Worm (Caenorhabditis elegans): Measurements from ENCODE around the gene C08B6.10.

Gene C08B6.10

DNA sequence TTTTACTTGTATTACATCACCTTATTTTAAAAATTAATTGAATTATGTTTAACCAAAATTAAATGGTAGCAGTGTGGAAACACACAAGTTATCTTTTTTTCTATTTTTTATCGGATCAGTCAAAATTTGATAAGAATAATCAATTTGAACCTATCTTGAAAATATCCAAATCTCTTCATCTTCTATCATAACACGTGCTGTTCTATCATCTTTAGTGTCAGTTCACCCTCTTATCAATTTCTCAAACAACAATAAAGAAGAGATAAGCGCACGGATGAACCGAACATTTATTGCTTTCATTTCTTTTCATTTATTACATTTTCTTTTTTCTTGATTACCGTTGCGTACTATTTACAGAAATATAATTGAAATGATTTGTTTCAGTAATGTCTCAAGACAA is 38.2 kb upstream of the C08B6.10 start, which contains the start of gene R04B5.5:
R04B5.5 (plus strand) TSS at position 378 of the 400 bp plus-strand sequence.
- TF ChIP-seq snpc-1.3 (tag; optimal IDR thresholded peaks at IDR 0.05; ENCODE audit: insufficient read depth) (no peak), Y56A3A.18 (GFP tag; IDR thresholded peaks at IDR 0.05) (no peak), lsl-1 (GFP tag; optimal IDR thresholded peaks at IDR 0.05) (no peak), nhr-80 (tag; optimal IDR thresholded peaks at IDR 0.05) (peak; percentile 58), lin-40 (tag; optimal IDR thresholded peaks at IDR 0.05) (peak; percentile 33), dox-1 (GFP tag; IDR thresholded peaks at IDR 0.05) (no peak), C17E4.6 (GFP tag; IDR thresholded peaks at IDR 0.05) (no peak), ama-1 (optimal IDR thresholded peaks at IDR 0.05) (no peak), ama-1 (GFP tag; optimal IDR thresholded peaks at IDR 0.05) (no peak), unc-130 (GFP tag; optimal IDR thresholded peaks at IDR 0.05) (no peak), ztf-6 (GFP tag; IDR thresholded peaks at IDR 0.05) (no peak), F22D6.2 (tag; optimal IDR thresholded peaks at IDR 0.05) (no peak), T26A5.8 (tag; optimal IDR thresholded peaks at IDR 0.05) (no peak), ztf-3 (GFP tag; optimal IDR thresholded peaks at IDR 0.05) (no peak), ceh-27 (GFP tag; optimal IDR thresholded peaks at IDR 0.05) (no peak)

DNA sequence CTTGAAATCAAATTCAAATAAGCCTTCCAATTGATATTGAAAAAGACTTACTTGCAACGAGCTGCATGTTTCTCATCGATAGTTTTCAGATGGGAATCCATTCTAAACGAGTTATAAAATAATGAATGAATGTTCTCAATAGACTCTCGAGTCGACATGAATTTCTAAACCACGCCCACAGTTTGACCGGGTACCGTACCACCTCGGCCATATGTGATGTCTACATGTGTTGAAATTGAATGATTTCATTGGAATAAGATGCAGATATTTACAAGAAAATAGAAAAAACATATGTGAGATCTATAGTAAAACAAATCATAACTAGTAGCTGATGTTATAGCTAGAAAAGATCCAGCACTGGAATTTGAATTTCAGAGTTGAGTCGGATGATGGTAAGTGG is 34.8 kb upstream of the C08B6.10 start, which contains the start of gene R04B5.7:
R04B5.7 (minus strand) TSS at position 101 of the 400 bp plus-strand sequence.
- TF ChIP-seq ceh-91 (GFP tag; IDR thresholded peaks at IDR 0.05) (no peak), aptf-3 (GFP tag; IDR thresholded peaks at IDR 0.05) (no peak), Y95B8A.8 (GFP tag; IDR thresholded peaks at IDR 0.05) (no peak), repo-1 (tag; optimal IDR thresholded peaks at IDR 0.05) (no peak), F10E7.11 (tag; optimal IDR thresholded peaks at IDR 0.05) (no peak), snpc-3.4 (tag; optimal IDR thresholded peaks at IDR 0.05) (no peak), dpff-1 (tag; optimal IDR thresholded peaks at IDR 0.05) (no peak), ceh-100 (GFP tag; IDR thresholded peaks at IDR 0.05) (no peak), ekl-4 (GFP tag; IDR thresholded peaks at IDR 0.05) (no peak), ceh-40 (GFP tag; IDR thresholded peaks at IDR 0.05) (no peak), F57A8.1 (GFP tag; optimal IDR thresholded peaks at IDR 0.05) (no peak), ztf-28 (GFP tag; IDR thresholded peaks at IDR 0.05) (no peak), ccch-3 (GFP tag; optimal IDR thresholded peaks at IDR 0.05) (no peak), atf-7 (tag; optimal IDR thresholded peaks at IDR 0.05) (no peak), ztf-3 (GFP tag; optimal IDR thresholded peaks at IDR 0.05) (no peak), zim-3 (tag; optimal IDR thresholded peaks at IDR 0.05) (no peak), hrde-1 (tag; optimal IDR thresholded peaks at IDR 0.05; ENCODE audit: borderline replicate concordance) (no peak)

DNA sequence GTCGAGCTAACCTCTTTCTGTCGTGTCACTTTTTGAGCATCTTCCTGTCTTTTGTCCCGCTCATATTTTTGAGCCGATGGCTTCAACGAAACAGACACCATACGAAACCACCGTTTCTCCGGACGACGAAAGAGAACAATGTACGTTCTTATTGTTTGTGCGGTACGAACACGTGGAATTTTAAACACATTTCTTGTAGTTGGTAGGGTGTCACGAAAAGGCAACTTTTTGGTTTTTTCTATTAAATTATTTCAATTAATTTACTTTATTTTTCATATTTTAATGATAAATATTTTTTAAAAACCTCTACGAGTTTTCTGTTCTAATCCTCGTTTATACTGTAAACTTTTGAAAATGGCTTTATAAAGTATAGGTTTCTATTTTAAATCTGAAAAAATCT is 34.1 kb upstream of the C08B6.10 start, which contains the start of gene R04B5.11:
R04B5.11 (minus strand) TSS at position 101 of the 400 bp plus-strand sequence.
- no peak for TF ChIP-seq tlf-1 (GFP tag; optimal IDR thresholded peaks at IDR 0.05)
- no peak for TF ChIP-seq C17E4.6 (GFP tag; IDR thresholded peaks at IDR 0.05)
- no peak for TF ChIP-seq B0035.1 (tag; optimal IDR thresholded peaks at IDR 0.05)

DNA sequence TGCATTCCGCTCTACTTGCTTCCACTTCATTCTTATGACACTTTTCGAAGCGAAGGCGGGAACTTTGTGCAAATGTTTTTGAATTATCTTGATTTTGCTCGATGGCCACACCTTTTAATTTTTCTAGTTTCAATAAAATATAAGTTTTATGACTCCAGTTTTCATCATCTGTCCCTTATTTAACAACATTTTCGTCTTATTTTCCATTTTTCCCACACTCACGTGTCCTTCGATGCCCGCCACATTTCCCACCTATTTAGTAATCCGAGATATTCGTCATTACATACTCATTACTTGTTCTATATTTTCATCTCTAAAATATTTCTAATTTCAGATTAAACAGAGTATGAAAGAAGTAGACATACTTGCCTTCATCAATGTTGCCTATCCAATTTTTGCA is 30.9 kb upstream of the C08B6.10 start, which contains the start of gene srd-49:
srd-49 (plus strand) TSS at position 301 of the 400 bp plus-strand sequence.
- TF ChIP-seq ekl-4 (GFP tag; IDR thresholded peaks at IDR 0.05), result no peak
- no peak for TF ChIP-seq nhr-179 (tag; optimal IDR thresholded peaks at IDR 0.05)
- no peak for TF ChIP-seq nhr-80 (tag; optimal IDR thresholded peaks at IDR 0.05)
- TF ChIP-seq tbp1 (GFP tag; optimal IDR thresholded peaks at IDR 0.05), result no peak
- TF ChIP-seq hlh-26 (GFP tag; conservative IDR thresholded peaks at IDR 0.05), result no peak
- TF ChIP-seq F52B5.7 (tag; optimal IDR thresholded peaks at IDR 0.05), result no peak
- TF ChIP-seq mel-28 (tag; optimal IDR thresholded peaks at IDR 0.05; ENCODE audit: borderline replicate concordance), result no peak
- TF ChIP-seq B0035.1 (tag; optimal IDR thresholded peaks at IDR 0.05), result no peak
- no peak for TF ChIP-seq lin-26 (GFP tag; IDR thresholded peaks at IDR 0.05)
- no peak for TF ChIP-seq gei-17 (GFP tag; optimal IDR thresholded peaks at IDR 0.05)
- no peak for TF ChIP-seq ztf-28 (GFP tag; IDR thresholded peaks at IDR 0.05)
- no peak for TF ChIP-seq snpc-3.4 (tag; optimal IDR thresholded peaks at IDR 0.05)
- TF ChIP-seq lag-1 (GFP tag; IDR thresholded peaks at IDR 0.05), result no peak
- no peak for TF ChIP-seq egl-44 (GFP tag; IDR thresholded peaks at IDR 0.05)
- no peak for TF ChIP-seq ztf-6 (GFP tag; IDR thresholded peaks at IDR 0.05)
- no peak for TF ChIP-seq bed-2 (GFP tag; IDR thresholded peaks at IDR 0.05)
- TF ChIP-seq xnd-1 (tag; optimal IDR thresholded peaks at IDR 0.05), result no peak
- TF ChIP-seq lin-54 (GFP tag; optimal IDR thresholded peaks at IDR 0.05), result no peak
